Fruit fly (Drosophila melanogaster): ENCODE measurements around the gene GAA1.

Gene GAA1

dm6 chrX:5918499-5919126 lies 45.5 kb upstream of the GAA1 start (continued):
- TF ChIP-seq CG7556 (GFP tag; optimal IDR thresholded peaks at IDR 0.05) (peak; percentile 98), cato (GFP tag; optimal IDR thresholded peaks at IDR 0.05; ENCODE audit: borderline replicate concordance) (peak; percentile 98), CG6813 (GFP tag; optimal IDR thresholded peaks at IDR 0.05) (peak; percentile 98), CG6175 (GFP tag; IDR thresholded peaks at IDR 0.05) (peak; percentile 99), CG43689 (GFP tag; IDR thresholded peaks at IDR 0.05) (peak; percentile 98), Hr3 (GFP tag; optimal IDR thresholded peaks at IDR 0.05) (peak; percentile 99), Hmr (GFP tag; optimal IDR thresholded peaks at IDR 0.05) (peak; percentile 99), Dp (GFP tag; optimal IDR thresholded peaks at IDR 0.05) (peak; percentile 43), Lhr (GFP tag; optimal IDR thresholded peaks at IDR 0.05) (peak; percentile 92), Asciz (GFP tag; optimal IDR thresholded peaks at IDR 0.05) (peak; percentile 98), dati (GFP tag; IDR thresholded peaks at IDR 0.05) (peak; percentile 98), exex (tag; optimal IDR thresholded peaks at IDR 0.05) (peak; percentile 93), sug (tag; optimal IDR thresholded peaks at IDR 0.05) (peak; percentile 98), dimm (GFP tag; IDR thresholded peaks at IDR 0.05) (peak; percentile 98), CG14441 (GFP tag; IDR thresholded peaks at IDR 0.05) (peak; percentile 100), CG11695 (GFP tag; IDR thresholded peaks at IDR 0.05) (peak; percentile 98), tx (GFP tag; optimal IDR thresholded peaks at IDR 0.05) (peak; percentile 99), pho (GFP tag; optimal IDR thresholded peaks at IDR 0.05) (peak; percentile 99), hth (optimal IDR thresholded peaks at IDR 0.05) (no peak), bigmax (GFP tag; optimal IDR thresholded peaks at IDR 0.05) (peak; percentile 78), btn (GFP tag; optimal IDR thresholded peaks at IDR 0.05) (peak; percentile 97), CG9817 (tag; optimal IDR thresholded peaks at IDR 0.05) (peak; percentile 99), GATAe (GFP tag; conservative IDR thresholded peaks at IDR 0.05) (peak; percentile 98), CG10431 (GFP tag; optimal IDR thresholded peaks at IDR 0.05) (peak; percentile 90), dmrt99B (tag; optimal IDR thresholded peaks at IDR 0.05) (peak; percentile 99), ase (GFP tag; IDR thresholded peaks at IDR 0.05) (peak; percentile 99), CG31365 (tag; optimal IDR thresholded peaks at IDR 0.05) (peak; percentile 93), CG5953 (GFP tag; IDR thresholded peaks at IDR 0.05) (peak; percentile 99), CG33557 (GFP tag; optimal IDR thresholded peaks at IDR 0.05) (peak; percentile 93), CG18599 (GFP tag; optimal IDR thresholded peaks at IDR 0.05) (peak; percentile 100), pita (GFP tag; optimal IDR thresholded peaks at IDR 0.05) (no peak), Scr (GFP tag; IDR thresholded peaks at IDR 0.05; ENCODE audit: partially characterized antibody) (peak; percentile 61), Ada2b (GFP tag; IDR thresholded peaks at IDR 0.05) (peak; percentile 100), crol (GFP tag; IDR thresholded peaks at IDR 0.05) (peak; percentile 95), bsh (GFP tag; optimal IDR thresholded peaks at IDR 0.05) (peak; percentile 99), CG8388 (GFP tag; optimal IDR thresholded peaks at IDR 0.05) (peak; percentile 96), pum (GFP tag; optimal IDR thresholded peaks at IDR 0.05) (peak; percentile 99), pnt (GFP tag; optimal IDR thresholded peaks at IDR 0.05) (peak; percentile 99), CG12744 (GFP tag; optimal IDR thresholded peaks at IDR 0.05) (peak; percentile 98), CG12942 (GFP tag; optimal IDR thresholded peaks at IDR 0.05) (peak; percentile 99), lbe (GFP tag; optimal IDR thresholded peaks at IDR 0.05) (peak; percentile 98), tll (GFP tag; optimal IDR thresholded peaks at IDR 0.05) (peak in 1 of 2 experiments; percentile 20), CG17612 (GFP tag; IDR thresholded peaks at IDR 0.05) (peak; percentile 99), Abd-B (GFP tag; optimal IDR thresholded peaks at IDR 0.05) (peak; percentile 98), CG10462 (GFP tag; optimal IDR thresholded peaks at IDR 0.05) (peak; percentile 98), emc (GFP tag; optimal IDR thresholded peaks at IDR 0.05) (peak; percentile 97), MESR4 (GFP tag; optimal IDR thresholded peaks at IDR 0.05) (peak; percentile 73), Dek (tag; optimal IDR thresholded peaks at IDR 0.05) (peak; percentile 99), shn (GFP tag; optimal IDR thresholded peaks at IDR 0.05) (peak; percentile 98)

Data from whole organism, embryonic.